Worm (Caenorhabditis elegans) whole organism, young adult: ENCODE measurements around the gene gcy-14.

Source experiments
- B0261.1 ChIP-seq: sonication (generic microtip); optimal IDR thresholded peaks from 2 replicates; lab custom pipeline; 2016; ENCODE audit warnings: mild to moderate bottlenecking, missing genetic modification characterization, moderate library complexity, missing compliant biosample characterization
- C06A6.2 ChIP-seq: fragments of 200-800 bp; sonication (Bioruptor generic); conservative IDR thresholded peaks from 2 replicates; pipeline ENCODE4 v1.3.6; 2022; ENCODE audit warnings: missing genetic modification characterization, missing compliant biosample characterization
- C17E4.6 ChIP-seq: fragments of 200-800 bp; sonication (Bioruptor generic); IDR thresholded peaks from 2 replicates; pipeline ENCODE4 v1.3.6; 2022; ENCODE audit warnings: missing genetic modification reagents, missing genetic modification characterization, missing compliant biosample characterization
- F22D6.2 ChIP-seq: sonication (generic microtip); optimal IDR thresholded peaks from 2 replicates; lab custom pipeline; 2016; ENCODE audit warnings: mild to moderate bottlenecking, missing genetic modification characterization, missing compliant biosample characterization
- F33H1.4 ChIP-seq: fragments of 200-800 bp; sonication (Bioruptor generic); IDR thresholded peaks from 2 replicates; pipeline ENCODE4 v1.3.6; 2022; ENCODE audit warnings: missing genetic modification reagents, missing genetic modification characterization, missing compliant biosample characterization
- F49E8.2 ChIP-seq: sonication (generic microtip); optimal IDR thresholded peaks from 3 replicates; lab custom pipeline; 2017; ENCODE audit warnings: missing genetic modification characterization, mild to moderate bottlenecking, missing compliant biosample characterization, antibody characterized with exemption, moderate library complexity; ENCODE audit not compliant: insufficient read depth
- F52B5.7 ChIP-seq: sonication (generic microtip); optimal IDR thresholded peaks from 2 replicates; lab custom pipeline; 2016; ENCODE audit warnings: mild to moderate bottlenecking, missing genetic modification characterization, missing compliant biosample characterization
- F55B11.4 ChIP-seq: sonication (generic microtip); optimal IDR thresholded peaks from 2 replicates; lab custom pipeline; 2016; ENCODE audit warnings: missing compliant biosample characterization, missing genetic modification characterization, borderline replicate concordance; ENCODE audit not compliant: insufficient read depth
- F57C9.4 ChIP-seq: sonication (generic microtip); optimal IDR thresholded peaks from 2 replicates; lab custom pipeline; 2017; ENCODE audit warnings: mild to moderate bottlenecking, missing genetic modification characterization, missing compliant biosample characterization
- T07F8.4 ChIP-seq: sonication (generic microtip); optimal IDR thresholded peaks from 2 replicates; lab custom pipeline; 2016; ENCODE audit warnings: mild to moderate bottlenecking, missing genetic modification characterization, moderate library complexity, missing compliant biosample characterization
- T26A5.8 ChIP-seq: sonication (generic microtip); optimal IDR thresholded peaks from 2 replicates; lab custom pipeline; 2016; ENCODE audit warnings: missing genetic modification characterization, missing compliant biosample characterization
- Y56A3A.18 ChIP-seq: fragments of 200-800 bp; sonication (Bioruptor generic); IDR thresholded peaks from 2 replicates; pipeline ENCODE4 v1.3.6; 2022; ENCODE audit warnings: missing genetic modification reagents, missing genetic modification characterization, missing compliant biosample characterization
- Y79H2A.3 ChIP-seq: fragments of 200-800 bp; sonication (Bioruptor generic); conservative IDR thresholded peaks from 2 replicates; pipeline ENCODE4 v1.3.6; 2022; ENCODE audit warnings: missing genetic modification reagents, missing genetic modification characterization, missing compliant biosample characterization
- ama-1 ChIP-seq, 3 experiments: fragments of 150-350 bp in 1 of 3; sonication (generic microtip) in 2 of 3; optimal IDR thresholded peaks; 2 replicates each; lab custom pipeline; 2014 to 2018; ENCODE audit warnings: missing biosample characterization in 2 of 3, missing genetic modification characterization in 2 of 3, missing genetic modification reagents in 2 of 3
- aptf-2 ChIP-seq: fragments of 200-800 bp; sonication (Bioruptor generic); conservative IDR thresholded peaks from 2 replicates; pipeline ENCODE4 v1.3.6; 2022; ENCODE audit warnings: missing genetic modification reagents, missing genetic modification characterization, missing compliant biosample characterization
- ceh-27 ChIP-seq: fragments of 200-800 bp; sonication (Bioruptor generic); optimal IDR thresholded peaks from 2 replicates; lab custom pipeline; 2018; ENCODE audit warnings: mild to moderate bottlenecking, missing genetic modification characterization, moderate library complexity, missing compliant biosample characterization
- ceh-40 ChIP-seq: fragments of 200-800 bp; sonication (Bioruptor generic); IDR thresholded peaks from 2 replicates; pipeline ENCODE4 v1.3.6; 2022; ENCODE audit warnings: missing genetic modification characterization, missing compliant biosample characterization
- ceh-58 ChIP-seq: fragments of 200-800 bp; sonication (Bioruptor generic); IDR thresholded peaks from 2 replicates; pipeline ENCODE4 v1.3.6; 2022; ENCODE audit warnings: missing genetic modification characterization, missing compliant biosample characterization
- ceh-91 ChIP-seq: fragments of 200-800 bp; sonication (Bioruptor generic); IDR thresholded peaks from 2 replicates; pipeline ENCODE4 v1.3.6; 2022; ENCODE audit warnings: missing genetic modification reagents, missing genetic modification characterization, missing compliant biosample characterization
- dox-1 ChIP-seq: fragments of 200-800 bp; sonication (Bioruptor generic); IDR thresholded peaks from 2 replicates; pipeline ENCODE4 v1.3.6; 2022; ENCODE audit warnings: missing genetic modification reagents, missing genetic modification characterization, missing compliant biosample characterization
- efl-1 ChIP-seq: fragments of 150-350 bp; optimal IDR thresholded peaks from 2 replicates; lab custom pipeline; 2014; ENCODE audit warnings: missing biosample characterization, missing genetic modification reagents, missing genetic modification characterization
- egl-44 ChIP-seq: fragments of 200-800 bp; sonication (Bioruptor generic); IDR thresholded peaks from 2 replicates; pipeline ENCODE4 v1.3.6; 2022; ENCODE audit warnings: missing genetic modification reagents, missing genetic modification characterization, missing compliant biosample characterization
- ets-4 ChIP-seq: fragments of 200-800 bp; sonication (Bioruptor generic); optimal IDR thresholded peaks from 2 replicates; lab custom pipeline; 2018; ENCODE audit warnings: mild to moderate bottlenecking, missing genetic modification characterization, missing compliant biosample characterization
- fkh-3 ChIP-seq: sonication (generic microtip); optimal IDR thresholded peaks from 2 replicates; lab custom pipeline; 2016; ENCODE audit warnings: mild to moderate bottlenecking, missing genetic modification characterization, missing compliant biosample characterization
- hlh-12 ChIP-seq: sonication (generic microtip); optimal IDR thresholded peaks from 2 replicates; lab custom pipeline; 2016; ENCODE audit warnings: missing genetic modification characterization, missing compliant biosample characterization
- hmg-1.2 ChIP-seq: fragments of 200-800 bp; sonication (Bioruptor generic); IDR thresholded peaks from 2 replicates; pipeline ENCODE4 v1.3.6; 2022; ENCODE audit warnings: missing genetic modification reagents, missing genetic modification characterization, missing compliant biosample characterization
- lin-40 ChIP-seq: sonication (generic microtip); optimal IDR thresholded peaks from 2 replicates; lab custom pipeline; 2016; ENCODE audit warnings: missing genetic modification characterization, mild to moderate bottlenecking, missing compliant biosample characterization, missing genotype, missing genetic modification reagents
- lsl-1 ChIP-seq: fragments of 200-800 bp; sonication (Bioruptor generic); optimal IDR thresholded peaks from 2 replicates; lab custom pipeline; 2018; ENCODE audit warnings: mild to moderate bottlenecking, missing genetic modification characterization, moderate library complexity, missing compliant biosample characterization
- lsy-27 ChIP-seq: sonication (generic microtip); optimal IDR thresholded peaks from 2 replicates; lab custom pipeline; 2017; ENCODE audit warnings: missing genetic modification characterization, mild to moderate bottlenecking, missing compliant biosample characterization, antibody characterized with exemption, missing genotype, borderline replicate concordance; ENCODE audit not compliant: insufficient read depth
- madf-6 ChIP-seq: fragments of 200-800 bp; sonication (Bioruptor generic); IDR thresholded peaks from 2 replicates; pipeline ENCODE4 v1.3.6; 2022; ENCODE audit warnings: missing genetic modification reagents, missing genetic modification characterization, missing compliant biosample characterization
- madf-8 ChIP-seq: fragments of 200-800 bp; sonication (Bioruptor generic); conservative IDR thresholded peaks from 2 replicates; pipeline ENCODE4 v1.3.6; 2022; ENCODE audit warnings: missing genetic modification reagents, missing genetic modification characterization, missing compliant biosample characterization
- mxl-1 ChIP-seq: sonication (generic microtip); optimal IDR thresholded peaks from 2 replicates; lab custom pipeline; 2016; ENCODE audit warnings: missing genetic modification characterization, missing compliant biosample characterization
- nfya-1 ChIP-seq: sonication (generic microtip); optimal IDR thresholded peaks from 2 replicates; lab custom pipeline; 2017; ENCODE audit warnings: antibody characterized with exemption, missing compliant biosample characterization, missing genetic modification characterization, borderline replicate concordance; ENCODE audit not compliant: insufficient read depth
- nhr-179 ChIP-seq: sonication (generic microtip); optimal IDR thresholded peaks from 2 replicates; lab custom pipeline; 2016; ENCODE audit warnings: mild to moderate bottlenecking, missing genetic modification characterization, missing compliant biosample characterization
- pbrm-1 ChIP-seq: fragments of 200-800 bp; sonication (Bioruptor generic); IDR thresholded peaks from 2 replicates; pipeline ENCODE4 v1.3.6; 2022; ENCODE audit warnings: missing genetic modification reagents, missing genetic modification characterization, missing compliant biosample characterization
- rcor-1 ChIP-seq: fragments of 200-800 bp; sonication (Bioruptor generic); IDR thresholded peaks from 2 replicates; pipeline ENCODE4 v1.3.6; 2022; ENCODE audit warnings: missing genetic modification reagents, missing genetic modification characterization, missing compliant biosample characterization
- rec-8 ChIP-seq, 2 experiments: sonication (generic microtip); optimal IDR thresholded peaks; 2 replicates each; lab custom pipeline; 2016; ENCODE audit warnings: mild to moderate bottlenecking in 2 of 2, missing genetic modification characterization in 2 of 2, missing genetic modification reagents in 2 of 2, missing genotype in 2 of 2, missing biosample characterization in 1 of 2, missing compliant biosample characterization in 1 of 2, moderate library complexity in 1 of 2
- repo-1 ChIP-seq: sonication (generic microtip); optimal IDR thresholded peaks from 2 replicates; lab custom pipeline; 2017; ENCODE audit warnings: mild to moderate bottlenecking, missing genetic modification characterization, missing compliant biosample characterization
- rpc-1 ChIP-seq, 2 experiments: fragments of 150-350 bp in 1 of 2; sonication (generic microtip) in 1 of 2; optimal IDR thresholded peaks; 2 replicates each; lab custom pipeline; 2014 to 2018; ENCODE audit warnings: missing biosample characterization in 1 of 2, missing genetic modification characterization in 1 of 2, missing genetic modification reagents in 1 of 2, missing genotype in 1 of 2
- snpc-1.3 ChIP-seq: sonication (generic microtip); optimal IDR thresholded peaks from 2 replicates; lab custom pipeline; 2017; ENCODE audit warnings: missing genetic modification characterization, mild to moderate bottlenecking, missing compliant biosample characterization, antibody characterized with exemption, moderate library complexity, missing genotype, missing genetic modification reagents; ENCODE audit not compliant: insufficient read depth
- tlf-1 ChIP-seq: fragments of 200-800 bp; sonication (Bioruptor generic); optimal IDR thresholded peaks from 2 replicates; lab custom pipeline; 2018; ENCODE audit warnings: mild to moderate bottlenecking, missing genetic modification characterization, missing compliant biosample characterization
- unc-130 ChIP-seq: sonication (generic microtip); optimal IDR thresholded peaks from 2 replicates; lab custom pipeline; 2016; ENCODE audit warnings: missing genetic modification reagents, missing genetic modification characterization, missing compliant biosample characterization
- zim-3 ChIP-seq: sonication (generic microtip); optimal IDR thresholded peaks from 2 replicates; lab custom pipeline; 2017; ENCODE audit warnings: mild to moderate bottlenecking, missing genetic modification characterization, moderate library complexity, missing compliant biosample characterization
- ztf-18 ChIP-seq: sonication (generic microtip); optimal IDR thresholded peaks from 2 replicates; lab custom pipeline; 2016; ENCODE audit warnings: missing genotype, mild to moderate bottlenecking, missing genetic modification characterization, missing compliant biosample characterization
- ztf-28 ChIP-seq: fragments of 200-800 bp; sonication (Bioruptor generic); IDR thresholded peaks from 2 replicates; pipeline ENCODE4 v1.3.6; 2022; ENCODE audit warnings: missing genetic modification reagents, missing genetic modification characterization, missing compliant biosample characterization
- ztf-6 ChIP-seq: fragments of 200-800 bp; sonication (Bioruptor generic); IDR thresholded peaks from 2 replicates; pipeline ENCODE4 v1.3.6; 2022; ENCODE audit warnings: missing genetic modification reagents, missing genetic modification characterization, missing compliant biosample characterization

gcy-14 gene

ce11 chrV:14835075-14835991 lies 32.7 kb downstream of the gcy-14 start (continued):
- peak; percentile 55 for TF ChIP-seq ceh-91
- no peak for TF ChIP-seq fkh-3
- TF ChIP-seq B0261.1 (tag; lab: Kevin White, UChicago), result no peak
- TF ChIP-seq efl-1 (GFP tag; lab: Kevin White, UChicago), result peak; percentile 88
- no peak for TF ChIP-seq Y56A3A.18 (GFP tag; lab: Robert Waterston, UW)
- TF ChIP-seq madf-8 (GFP tag; lab: Robert Waterston, UW), result peak; percentile 72
- TF ChIP-seq ztf-6, result no peak
- TF ChIP-seq lsy-27, result no peak
- no peak for TF ChIP-seq T07F8.4
- no peak for TF ChIP-seq unc-130 (GFP tag; lab: Kevin White, UChicago)
- TF ChIP-seq ama-1 (optimal IDR thresholded peaks at IDR 0.05; lab: Kevin White, UChicago), result no peak
- TF ChIP-seq ama-1 (GFP tag; optimal IDR thresholded peaks at IDR 0.05; lab: Kevin White, UChicago), result no peak
- no peak for TF ChIP-seq T26A5.8 (tag; lab: Kevin White, UChicago)
- no peak for TF ChIP-seq ceh-40
- TF ChIP-seq F33H1.4 (GFP tag; lab: Robert Waterston, UW), result peak; percentile 69
- TF ChIP-seq ceh-27, result no peak
- no peak for TF ChIP-seq hmg-1.2 (GFP tag; lab: Robert Waterston, UW)
- no peak for TF ChIP-seq pbrm-1 (GFP tag; lab: Robert Waterston, UW)
- TF ChIP-seq ztf-18 (tag; lab: Kevin White, UChicago), result no peak
- no peak for TF ChIP-seq snpc-1.3
- TF ChIP-seq lsl-1, result peak; percentile 72
- TF ChIP-seq Y79H2A.3 (GFP tag; lab: Robert Waterston, UW), result peak; percentile 63; the same call in 1 of the 2 replicates
- no peak for TF ChIP-seq C06A6.2 (GFP tag; lab: Robert Waterston, UW)
- no peak for TF ChIP-seq mxl-1 (tag; lab: Kevin White, UChicago)
- TF ChIP-seq nhr-179 (tag; lab: Kevin White, UChicago), result no peak
- no peak for TF ChIP-seq rec-8 (tag; optimal IDR thresholded peaks at IDR 0.05; lab: Kevin White, UChicago)
- TF ChIP-seq madf-6 (GFP tag; lab: Robert Waterston, UW), result peak; percentile 91
- TF ChIP-seq F57C9.4, result no peak
- no peak for TF ChIP-seq egl-44
- TF ChIP-seq nfya-1 (tag; lab: Kevin White, UChicago), result no peak
- peak; percentile 51 for TF ChIP-seq tlf-1
- no peak for TF ChIP-seq F55B11.4 (tag; lab: Kevin White, UChicago)
- no peak for TF ChIP-seq hlh-12 (tag; lab: Kevin White, UChicago)
- TF ChIP-seq F52B5.7 (tag; lab: Kevin White, UChicago), result no peak
- no peak for TF ChIP-seq C17E4.6
- TF ChIP-seq repo-1 (tag; lab: Kevin White, UChicago), result no peak
- TF ChIP-seq lin-40 (tag; lab: Kevin White, UChicago), result no peak
- no peak for TF ChIP-seq rcor-1 (GFP tag; lab: Robert Waterston, UW)
- 0 out of 2 replicates have a peak, but pooled peaks have one; percentile 21 for TF ChIP-seq dox-1 (GFP tag; lab: Robert Waterston, UW)
- no peak for TF ChIP-seq zim-3 (tag; lab: Kevin White, UChicago)
- TF ChIP-seq ceh-58 (GFP tag; lab: Robert Waterston, UW), result no peak
- no peak for TF ChIP-seq F49E8.2 (tag; lab: Kevin White, UChicago)
- no peak for TF ChIP-seq ztf-28
- no peak for TF ChIP-seq ets-4 (GFP tag; lab: Kevin White, UChicago)
- TF ChIP-seq aptf-2 (GFP tag; lab: Robert Waterston, UW), result no peak
- no peak for TF ChIP-seq rpc-1 (optimal IDR thresholded peaks at IDR 0.05; lab: Kevin White, UChicago)
- TF ChIP-seq rpc-1 (tag; optimal IDR thresholded peaks at IDR 0.05; lab: Kevin White, UChicago), result no peak
- no peak for TF ChIP-seq F22D6.2 (tag; lab: Kevin White, UChicago)
